Worm (Caenorhabditis elegans) whole organism, L1 larva: ENCODE results near the gene pkc-3.

ENCODE experiments used
- C16A3.4 ChIP-seq: fragments of 150-350 bp; optimal IDR thresholded peaks from 2 replicates; lab custom pipeline; 2014; ENCODE audit warnings: missing biosample characterization, missing genetic modification characterization
- C34B4.2 ChIP-seq: sonication (generic microtip); optimal IDR thresholded peaks from 2 replicates; lab custom pipeline; 2017; ENCODE audit warnings: mild to moderate bottlenecking, missing genetic modification characterization, missing compliant biosample characterization
- F16B12.6 ChIP-seq: fragments of 150-350 bp; optimal IDR thresholded peaks from 2 replicates; lab custom pipeline; 2014; ENCODE audit warnings: missing biosample characterization, missing genetic modification characterization
- Y116A8C.19 ChIP-seq: sonication (generic microtip); optimal IDR thresholded peaks from 2 replicates; lab custom pipeline; 2016; ENCODE audit warnings: missing compliant biosample characterization, missing genetic modification characterization, borderline replicate concordance
- alr-1 ChIP-seq: fragments of 200-800 bp; sonication (Bioruptor generic); optimal IDR thresholded peaks from 2 replicates; lab custom pipeline; 2018; ENCODE audit warnings: borderline replicate concordance, mild to moderate bottlenecking, missing genetic modification characterization, missing compliant biosample characterization
- blmp-1 ChIP-seq: fragments of 150-350 bp; optimal IDR thresholded peaks from 2 replicates; lab custom pipeline; 2014; ENCODE audit warnings: missing biosample characterization, missing genetic modification characterization
- ceh-63 ChIP-seq: fragments of 200-800 bp; sonication (Bioruptor generic); optimal IDR thresholded peaks from 2 replicates; lab custom pipeline; 2018; ENCODE audit warnings: mild to moderate bottlenecking, missing genetic modification characterization, missing compliant biosample characterization
- ceh-8 ChIP-seq: fragments of 200-800 bp; sonication (Bioruptor generic); optimal IDR thresholded peaks from 2 replicates; lab custom pipeline; 2018; ENCODE audit warnings: mild to moderate bottlenecking, missing genetic modification characterization, moderate library complexity, missing compliant biosample characterization
- ceh-88 ChIP-seq: fragments of 200-800 bp; sonication (Bioruptor generic); IDR thresholded peaks from 2 replicates; pipeline ENCODE4 v1.3.6; 2022; ENCODE audit warnings: missing genetic modification characterization, missing compliant biosample characterization
- ceh-90 ChIP-seq: sonication (generic microtip); optimal IDR thresholded peaks from 2 replicates; lab custom pipeline; 2016; ENCODE audit warnings: missing genetic modification characterization, missing compliant biosample characterization
- efl-3 ChIP-seq: fragments of 200-800 bp; sonication (Bioruptor generic); optimal IDR thresholded peaks from 2 replicates; lab custom pipeline; 2018; ENCODE audit warnings: mild to moderate bottlenecking, missing genetic modification characterization, missing compliant biosample characterization
- egl-13 ChIP-seq: sonication (generic microtip); optimal IDR thresholded peaks from 2 replicates; lab custom pipeline; 2016; ENCODE audit warnings: missing genotype, missing genetic modification reagents, missing genetic modification characterization, missing compliant biosample characterization
- egl-27 ChIP-seq, 2 experiments: fragments of 150-350 bp in 1 of 2; sonication (generic microtip); optimal IDR thresholded peaks; 3 replicates each; lab custom pipeline; 2017 to 2018; ENCODE audit warnings: missing biosample characterization in 2 of 2, missing genetic modification characterization in 2 of 2, missing genetic modification reagents in 2 of 2
- elt-3 ChIP-seq, 6 experiments: fragments of 150-350 bp in 1 of 6; sonication (generic microtip); optimal IDR thresholded peaks; 2 replicates each; lab custom pipeline; 2017 to 2018; ENCODE audit warnings: missing biosample characterization in 6 of 6, missing genetic modification characterization in 6 of 6, inconsistent platforms in 1 of 6
- ets-5 ChIP-seq: fragments of 200-800 bp; sonication (Bioruptor generic); IDR thresholded peaks from 2 replicates; pipeline ENCODE4 v1.3.6; 2022; ENCODE audit warnings: missing genetic modification characterization, missing compliant biosample characterization
- fkh-8 ChIP-seq: sonication (generic microtip); optimal IDR thresholded peaks from 2 replicates; lab custom pipeline; 2016; ENCODE audit warnings: mild to moderate bottlenecking, missing genetic modification characterization, missing compliant biosample characterization
- hlh-17 ChIP-seq: fragments of 200-800 bp; sonication (Bioruptor generic); optimal IDR thresholded peaks from 2 replicates; lab custom pipeline; 2018; ENCODE audit warnings: missing genetic modification characterization, mild to moderate bottlenecking, missing compliant biosample characterization, moderate library complexity, borderline replicate concordance
- hlh-4 ChIP-seq: sonication (generic microtip); optimal IDR thresholded peaks from 2 replicates; lab custom pipeline; 2016; ENCODE audit warnings: mild to moderate bottlenecking, missing genetic modification characterization, missing compliant biosample characterization
- hpl-2 ChIP-seq: fragments of 150-350 bp; optimal IDR thresholded peaks from 2 replicates; lab custom pipeline; 2014; ENCODE audit warnings: missing biosample characterization, missing genetic modification reagents, missing genetic modification characterization
- irx-1 ChIP-seq: sonication (generic microtip); optimal IDR thresholded peaks from 2 replicates; lab custom pipeline; 2016; ENCODE audit warnings: missing genetic modification characterization, missing compliant biosample characterization
- isw-1 ChIP-seq: fragments of 200-800 bp; sonication (Bioruptor generic); IDR thresholded peaks from 2 replicates; pipeline ENCODE4 v1.3.6; 2022; ENCODE audit warnings: missing genetic modification characterization, missing compliant biosample characterization
- jun-1 ChIP-seq: fragments of 150-350 bp; optimal IDR thresholded peaks from 2 replicates; lab custom pipeline; 2014; ENCODE audit warnings: missing biosample characterization, missing genetic modification reagents, missing genetic modification characterization
- lin-13 ChIP-seq: fragments of 150-350 bp; optimal IDR thresholded peaks from 2 replicates; lab custom pipeline; 2014; ENCODE audit warnings: missing biosample characterization, missing genetic modification reagents, missing genetic modification characterization
- lin-14 ChIP-seq: fragments of 200-800 bp; sonication (Bioruptor generic); optimal IDR thresholded peaks from 2 replicates; lab custom pipeline; 2018; ENCODE audit warnings: mild to moderate bottlenecking, missing genetic modification characterization, moderate library complexity, missing compliant biosample characterization
- lin-35 ChIP-seq, 2 experiments: fragments of 150-350 bp; optimal IDR thresholded peaks; 2 replicates each; lab custom pipeline; 2014; ENCODE audit warnings: missing biosample characterization in 2 of 2, missing genetic modification characterization in 2 of 2, missing genetic modification reagents in 2 of 2
- lsy-2 ChIP-seq, 2 experiments: fragments of 150-350 bp; optimal IDR thresholded peaks; 2 replicates each; lab custom pipeline; 2014; ENCODE audit warnings: missing biosample characterization in 2 of 2, missing genetic modification characterization in 2 of 2
- mef-2 ChIP-seq: fragments of 150-350 bp; optimal IDR thresholded peaks from 2 replicates; lab custom pipeline; 2014; ENCODE audit warnings: missing biosample characterization, missing genetic modification characterization
- mep-1 ChIP-seq: fragments of 150-350 bp; optimal IDR thresholded peaks from 2 replicates; lab custom pipeline; 2014; ENCODE audit warnings: missing biosample characterization, missing genetic modification characterization
- nhr-11 ChIP-seq: fragments of 150-350 bp; optimal IDR thresholded peaks from 2 replicates; lab custom pipeline; 2014; ENCODE audit warnings: missing biosample characterization, missing genetic modification characterization
- nhr-12 ChIP-seq: sonication (generic microtip); optimal IDR thresholded peaks from 2 replicates; lab custom pipeline; 2017; ENCODE audit warnings: missing biosample characterization, missing genetic modification characterization
- nhr-19 ChIP-seq: fragments of 200-800 bp; sonication (Bioruptor generic); conservative IDR thresholded peaks from 2 replicates; pipeline ENCODE4 v1.3.6; 2022; ENCODE audit warnings: missing genetic modification characterization, missing compliant biosample characterization
- nhr-28 ChIP-seq: fragments of 150-350 bp; optimal IDR thresholded peaks from 2 replicates; lab custom pipeline; 2014; ENCODE audit warnings: missing biosample characterization, missing genetic modification characterization
- nhr-76 ChIP-seq: sonication (generic microtip); optimal IDR thresholded peaks from 2 replicates; lab custom pipeline; 2017; ENCODE audit warnings: missing biosample characterization, missing genetic modification characterization
- nhr-84 ChIP-seq: sonication (generic microtip); optimal IDR thresholded peaks from 2 replicates; lab custom pipeline; 2017; ENCODE audit warnings: missing biosample characterization, missing genetic modification characterization
- nhr-85 ChIP-seq: sonication (generic microtip); peaks from one replicate; lab custom pipeline; 2016; ENCODE audit warnings: missing genetic modification characterization, inconsistent platforms, missing compliant biosample characterization
- nhr-90 ChIP-seq: sonication (generic microtip); optimal IDR thresholded peaks from 2 replicates; lab custom pipeline; 2016; ENCODE audit warnings: mild to moderate bottlenecking, missing genetic modification characterization, missing compliant biosample characterization; ENCODE audit not compliant: poor library complexity
- pax-3 ChIP-seq: fragments of 200-800 bp; sonication (Bioruptor generic); optimal IDR thresholded peaks from 2 replicates; lab custom pipeline; 2018; ENCODE audit warnings: mild to moderate bottlenecking, missing genetic modification characterization, moderate library complexity, missing compliant biosample characterization
- pqm-1 ChIP-seq: sonication (generic microtip); optimal IDR thresholded peaks from 3 replicates; lab custom pipeline; 2017; ENCODE audit warnings: missing biosample characterization, missing genetic modification characterization
- rnt-1 ChIP-seq: sonication (generic microtip); optimal IDR thresholded peaks from 2 replicates; lab custom pipeline; 2016; ENCODE audit warnings: mild to moderate bottlenecking, missing genetic modification characterization, moderate library complexity, missing compliant biosample characterization
- snu-23 ChIP-seq: sonication (generic microtip); optimal IDR thresholded peaks from 2 replicates; lab custom pipeline; 2016; ENCODE audit warnings: missing genetic modification characterization, missing compliant biosample characterization
- sup-37 ChIP-seq: fragments of 200-800 bp; sonication (Bioruptor generic); optimal IDR thresholded peaks from 2 replicates; lab custom pipeline; 2018; ENCODE audit warnings: mild to moderate bottlenecking, missing genetic modification characterization, missing compliant biosample characterization
- tbx-2 ChIP-seq: sonication (generic microtip); optimal IDR thresholded peaks from 2 replicates; lab custom pipeline; 2016; ENCODE audit warnings: missing genetic modification characterization, missing compliant biosample characterization
- tlp-1 ChIP-seq: fragments of 150-350 bp; optimal IDR thresholded peaks from 2 replicates; lab custom pipeline; 2014; ENCODE audit warnings: missing biosample characterization, missing genetic modification characterization
- unc-86 ChIP-seq: sonication (generic microtip); optimal IDR thresholded peaks from 2 replicates; lab custom pipeline; 2016; ENCODE audit warnings: missing genetic modification characterization, missing compliant biosample characterization
- unc-98 ChIP-seq: fragments of 200-800 bp; sonication (Bioruptor generic); IDR thresholded peaks from 2 replicates; pipeline ENCODE4 v1.3.6; 2022; ENCODE audit warnings: missing genetic modification characterization, missing compliant biosample characterization
- xbp-1 ChIP-seq: sonication (generic microtip); optimal IDR thresholded peaks from 2 replicates; lab custom pipeline; 2016; ENCODE audit warnings: missing genetic modification characterization, missing compliant biosample characterization
- zag-1 ChIP-seq: fragments of 150-350 bp; optimal IDR thresholded peaks from 2 replicates; lab custom pipeline; 2014; ENCODE audit warnings: missing biosample characterization, missing genetic modification characterization
- ztf-4 ChIP-seq: fragments of 150-350 bp; optimal IDR thresholded peaks from 2 replicates; lab custom pipeline; 2014; ENCODE audit warnings: missing biosample characterization, missing genetic modification characterization

Gene pkc-3

DNA sequence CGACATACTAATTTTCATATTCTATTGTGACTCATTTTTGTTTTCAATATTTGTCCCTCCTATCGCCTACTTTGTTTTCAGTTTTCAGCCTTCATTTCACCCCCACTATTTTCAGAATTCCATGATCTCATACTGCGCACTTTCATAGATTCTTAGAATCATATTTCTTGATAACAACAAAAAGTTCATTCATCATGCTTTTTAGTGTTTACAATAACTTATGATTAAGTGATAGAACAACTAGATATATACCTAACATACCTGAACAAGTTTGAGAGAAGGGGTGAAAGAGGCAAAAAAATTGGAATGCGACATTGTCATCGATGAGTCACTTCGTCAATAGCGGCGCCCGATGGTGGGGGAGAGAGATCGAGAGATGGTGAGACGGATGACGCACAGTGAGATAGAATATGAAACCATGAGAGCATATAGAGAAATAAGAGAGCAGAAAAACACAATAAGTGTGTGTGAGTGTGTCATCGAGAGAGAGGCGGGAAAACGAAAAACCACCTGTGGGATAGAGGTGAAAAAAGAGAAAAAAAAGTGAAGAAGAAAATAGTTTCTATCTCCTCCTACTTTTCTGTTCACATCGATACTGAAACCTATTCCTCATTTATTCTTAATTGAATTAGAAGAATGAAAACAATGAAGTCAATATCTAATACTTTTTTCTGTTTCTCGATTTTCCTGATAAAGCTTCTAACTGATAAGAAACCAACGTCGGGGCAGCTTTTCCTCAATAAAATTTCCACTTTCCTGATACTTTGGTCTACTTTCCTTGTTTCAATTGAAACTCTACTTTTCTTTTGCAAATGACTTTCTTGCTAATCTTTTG is 43.0 kb upstream of the pkc-3 start (continued):
- TF ChIP-seq C34B4.2 (tag; lab: Kevin White, UChicago) (no peak), tbx-2 (tag; lab: Kevin White, UChicago) (peak; percentile 70), unc-86 (tag; lab: Kevin White, UChicago) (peak; percentile 59), sup-37 (GFP tag; lab: Kevin White, UChicago) (no peak), irx-1 (tag; lab: Kevin White, UChicago) (peak; percentile 58), lsy-2 (tag; optimal IDR thresholded peaks at IDR 0.05; lab: Kevin White, UChicago) (peak; percentile 55 to 79), C16A3.4 (tag; lab: Kevin White, UChicago) (peak; percentile 27), hpl-2 (GFP tag; lab: Kevin White, UChicago) (no peak), F16B12.6 (tag; lab: Kevin White, UChicago) (no peak), ets-5 (GFP tag; lab: Robert Waterston, UW) (no peak), xbp-1 (peak; percentile 56), hlh-4 (tag; lab: Kevin White, UChicago) (no peak), isw-1 (GFP tag; lab: Robert Waterston, UW) (0 out of 2 replicates have a peak, but pooled peaks have one; percentile 14), ceh-90 (tag; lab: Kevin White, UChicago) (peak; percentile 2), nhr-12 (tag; lab: Kevin White, UChicago) (no peak), nhr-85 (tag; lab: Kevin White, UChicago) (peak; percentile 94), jun-1 (tag; lab: Kevin White, UChicago) (peak; percentile 98), nhr-28 (no peak), blmp-1 (tag; lab: Kevin White, UChicago) (peak; percentile 87), nhr-76 (no peak), fkh-8 (tag; lab: Kevin White, UChicago) (peak; percentile 81), nhr-19 (peak; percentile 57), snu-23 (GFP tag; lab: Kevin White, UChicago) (peak; percentile 85), mef-2 (tag; lab: Kevin White, UChicago) (no peak), egl-27 (tag; optimal IDR thresholded peaks at IDR 0.05; lab: Kevin White, UChicago) (no peak), tlp-1 (tag; lab: Kevin White, UChicago) (no peak), hlh-17 (no peak), Y116A8C.19 (no peak), pqm-1 (tag; lab: Kevin White, UChicago) (no peak), lin-35 (GFP tag; optimal IDR thresholded peaks at IDR 0.05; lab: Kevin White, UChicago) (peak; percentile 71 to 77), nhr-84 (tag; lab: Kevin White, UChicago) (no peak), alr-1 (tag; lab: Kevin White, UChicago) (no peak), pax-3 (peak; percentile 46), unc-98 (GFP tag; lab: Robert Waterston, UW) (no peak)

DNA sequence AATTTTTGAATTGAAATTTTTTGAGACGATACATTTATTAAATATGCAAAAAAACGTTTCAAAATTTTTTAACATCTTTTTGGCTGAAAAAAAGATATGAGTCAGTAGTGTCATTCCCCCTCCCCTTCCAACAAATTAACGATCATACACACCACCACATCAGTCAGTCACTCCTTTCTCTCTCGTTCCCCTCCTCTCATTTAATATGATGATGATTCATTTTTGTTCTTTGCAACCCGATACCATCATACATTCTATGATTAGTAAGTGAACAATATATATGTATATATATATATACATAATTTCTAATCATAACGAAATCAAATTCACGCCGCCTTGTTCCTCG is 42.4 kb upstream of the pkc-3 start:
- TF ChIP-seq ceh-63 (GFP tag; lab: Kevin White, UChicago) (peak; percentile 30), mep-1 (peak; percentile 29), lin-14 (GFP tag; lab: Kevin White, UChicago) (peak; percentile 14), hlh-4 (tag; lab: Kevin White, UChicago) (no peak)

DNA sequence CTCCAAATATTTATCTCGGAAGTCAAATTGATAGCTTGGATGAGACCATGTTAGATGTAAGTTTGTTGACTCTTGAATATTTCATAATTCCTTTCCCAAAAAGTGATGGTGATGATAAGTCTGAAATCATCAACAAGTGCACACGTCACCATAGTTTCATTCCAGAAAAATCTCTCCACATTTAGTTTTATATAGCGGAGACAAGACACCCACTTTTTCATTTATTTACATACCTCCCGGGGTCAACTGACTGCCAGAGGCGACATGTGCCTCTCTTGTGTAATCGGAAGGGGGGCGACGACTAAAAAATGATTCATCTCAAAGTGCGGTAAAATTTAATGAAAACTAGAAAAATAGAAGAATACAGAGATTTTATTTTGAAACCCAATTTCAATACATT is 41.5 kb upstream of the pkc-3 start:
- TF ChIP-seq egl-27 (tag; optimal IDR thresholded peaks at IDR 0.05; lab: Kevin White, UChicago) = no peak
- no peak for TF ChIP-seq nhr-76
- TF ChIP-seq hpl-2 (GFP tag; lab: Kevin White, UChicago) = no peak
- no peak for TF ChIP-seq ceh-63 (GFP tag; lab: Kevin White, UChicago)
- no peak for TF ChIP-seq efl-3 (GFP tag; lab: Kevin White, UChicago)
- TF ChIP-seq zag-1 (tag; lab: Kevin White, UChicago) = no peak
- no peak for TF ChIP-seq alr-1 (tag; lab: Kevin White, UChicago)
- TF ChIP-seq nhr-28 = no peak
- TF ChIP-seq blmp-1 (tag; lab: Kevin White, UChicago) = no peak
- no peak for TF ChIP-seq nhr-90 (tag; lab: Kevin White, UChicago)
- TF ChIP-seq nhr-85 (tag; lab: Kevin White, UChicago) = no peak
- no peak for TF ChIP-seq tbx-2 (tag; lab: Kevin White, UChicago)
- no peak for TF ChIP-seq ztf-4
- no peak for TF ChIP-seq F16B12.6 (tag; lab: Kevin White, UChicago)
- TF ChIP-seq sup-37 (GFP tag; lab: Kevin White, UChicago) = no peak
- TF ChIP-seq ceh-88 (GFP tag; lab: Robert Waterston, UW) = no peak
- no peak for TF ChIP-seq lin-13 (GFP tag; lab: Kevin White, UChicago)
- no peak for TF ChIP-seq elt-3 (tag; optimal IDR thresholded peaks at IDR 0.05; lab: Kevin White, UChicago)
- TF ChIP-seq nhr-11 (tag; lab: Kevin White, UChicago) = no peak
- peak; percentile 3 for TF ChIP-seq ceh-8 (GFP tag; lab: Kevin White, UChicago)
- peak; percentile 19 for TF ChIP-seq rnt-1
- no peak for TF ChIP-seq hlh-17
- peak; percentile 37 for TF ChIP-seq egl-13 (tag; lab: Kevin White, UChicago)
